Fruit fly (Drosophila melanogaster) Kc167 (cell line): ENCODE data around the gene CG9289.

Source experiments
- Myc ChIP-seq: fragments of >200 bp; optimal IDR thresholded peaks from 2 replicates; lab custom pipeline; 2017; ENCODE audit warnings: missing external identifiers
- Sin3A ChIP-seq: fragments of >200 bp; optimal IDR thresholded peaks from 2 replicates; lab custom pipeline; 2018; ENCODE audit warnings: missing external identifiers
- h ChIP-seq: fragments of >200 bp; optimal IDR thresholded peaks from 3 replicates; lab custom pipeline; 2018; ENCODE audit warnings: missing external identifiers
- insv ChIP-seq: fragments of >200 bp; optimal IDR thresholded peaks from 3 replicates; lab custom pipeline; 2018; ENCODE audit warnings: missing external identifiers
- psq ChIP-seq: fragments of >200 bp; optimal IDR thresholded peaks from 2 replicates; lab custom pipeline; 2017; ENCODE audit warnings: missing external identifiers
- ttk ChIP-seq: sonication (Bioruptor generic); optimal IDR thresholded peaks from 2 replicates; lab custom pipeline; 2017; ENCODE audit warnings: missing external identifiers

- TF ChIP-seq Myc (no peak), Sin3A (lab: Kevin White, UChicago) (no peak), insv (lab: Kevin White, UChicago) (no peak), psq (no peak), ttk (lab: Kevin White, UChicago) (no peak), h (no peak)
Measured at dm6 chr2L:8699895-8700314, 15.7 kb upstream of the CG9289 start.
